Worm (Caenorhabditis elegans) whole organism, L4 larva: ENCODE results near the gene R08C7.5.

ENCODE experiments used
- F26F4.8 ChIP-seq: fragments of 200-800 bp; sonication (Bioruptor generic); conservative IDR thresholded peaks from 2 replicates; pipeline ENCODE4 v1.3.6; 2022; ENCODE audit warnings: missing genetic modification characterization, missing compliant biosample characterization
- F37D6.2 ChIP-seq: sonication (generic microtip); optimal IDR thresholded peaks from 2 replicates; lab custom pipeline; 2016; ENCODE audit warnings: mild to moderate bottlenecking, missing genetic modification characterization, missing compliant biosample characterization
- F44E2.7 ChIP-seq: fragments of 200-800 bp; sonication (Bioruptor generic); IDR thresholded peaks from 2 replicates; pipeline ENCODE4 v2.1.2; 2022; ENCODE audit warnings: missing genetic modification characterization, missing compliant biosample characterization
- R02D3.7 ChIP-seq: fragments of 150-350 bp; sonication (generic microtip); optimal IDR thresholded peaks from 3 replicates; lab custom pipeline; 2014; ENCODE audit warnings: missing biosample characterization, missing genetic modification characterization
- Y105C5A.15 ChIP-seq: fragments of 200-800 bp; sonication (Bioruptor generic); IDR thresholded peaks from 2 replicates; pipeline ENCODE4 v1.3.6; 2022; ENCODE audit warnings: missing genetic modification characterization, missing compliant biosample characterization
- Y48G9A.11 ChIP-seq: fragments of 200-800 bp; sonication (Bioruptor generic); IDR thresholded peaks from 2 replicates; pipeline ENCODE4 v1.3.6; 2022; ENCODE audit warnings: missing genetic modification reagents, missing genetic modification characterization, missing compliant biosample characterization
- ZK546.5 ChIP-seq, 2 experiments: sonication (generic microtip); optimal IDR thresholded peaks; 2 replicates each; lab custom pipeline; 2017; ENCODE audit warnings: missing biosample characterization in 2 of 2, missing genetic modification characterization in 2 of 2
- ama-1 ChIP-seq: fragments of 150-350 bp; optimal IDR thresholded peaks from 2 replicates; lab custom pipeline; 2014; ENCODE audit warnings: inconsistent platforms, mixed read lengths
- ceh-28 ChIP-seq: fragments of 150-350 bp; optimal IDR thresholded peaks from 2 replicates; lab custom pipeline; 2014; ENCODE audit warnings: missing biosample characterization, missing genetic modification reagents, missing genetic modification characterization
- ceh-62 ChIP-seq: sonication (generic microtip); optimal IDR thresholded peaks from 2 replicates; lab custom pipeline; 2017; ENCODE audit warnings: missing biosample characterization, missing genetic modification characterization
- ceh-82 ChIP-seq: sonication (generic microtip); optimal IDR thresholded peaks from 2 replicates; lab custom pipeline; 2017; ENCODE audit warnings: missing biosample characterization, missing genetic modification characterization
- ces-1 ChIP-seq: fragments of 150-350 bp; sonication (generic microtip); optimal IDR thresholded peaks from 4 replicates; lab custom pipeline; 2014; ENCODE audit warnings: missing biosample characterization, missing genetic modification reagents, missing genetic modification characterization
- cey-2 ChIP-seq: sonication (generic microtip); optimal IDR thresholded peaks from 3 replicates; lab custom pipeline; 2017; ENCODE audit warnings: missing genetic modification characterization, mild to moderate bottlenecking, missing compliant biosample characterization, antibody characterized with exemption, borderline replicate concordance; ENCODE audit not compliant: insufficient read depth
- ctbp-1 ChIP-seq: fragments of 200-800 bp; sonication (Bioruptor generic); IDR thresholded peaks from 2 replicates; pipeline ENCODE4 v1.3.6; 2022; ENCODE audit warnings: missing genetic modification reagents, missing genetic modification characterization, missing compliant biosample characterization
- daf-16 ChIP-seq, 3 experiments: sonication (generic microtip); optimal IDR thresholded peaks; 2 replicates each; lab custom pipeline; 2016 to 2017; ENCODE audit warnings: missing genetic modification characterization in 3 of 3, missing genetic modification reagents in 3 of 3, mild to moderate bottlenecking in 2 of 3, missing compliant biosample characterization in 2 of 3, missing biosample characterization in 1 of 3, moderate library complexity in 1 of 3
- daf-19 ChIP-seq: fragments of 200-800 bp; sonication (Bioruptor generic); conservative IDR thresholded peaks from 2 replicates; pipeline ENCODE4 v1.3.6; 2022; ENCODE audit warnings: missing genetic modification characterization, missing compliant biosample characterization
- daf-8 ChIP-seq: fragments of 200-800 bp; sonication (Bioruptor generic); IDR thresholded peaks from 2 replicates; pipeline ENCODE4 v1.3.6; 2022; ENCODE audit warnings: missing genetic modification characterization, missing compliant biosample characterization
- dmd-8 ChIP-seq: fragments of 200-800 bp; sonication (Bioruptor generic); IDR thresholded peaks from 2 replicates; pipeline ENCODE4 v1.3.6; 2022; ENCODE audit warnings: missing genetic modification characterization, missing compliant biosample characterization
- dmd-9 ChIP-seq: fragments of 200-800 bp; sonication (Bioruptor generic); IDR thresholded peaks from 2 replicates; pipeline ENCODE4 v1.3.6; 2022; ENCODE audit warnings: missing genetic modification reagents, missing genetic modification characterization, missing compliant biosample characterization
- duxl-1 ChIP-seq: sonication (generic microtip); optimal IDR thresholded peaks from 2 replicates; lab custom pipeline; 2016; ENCODE audit warnings: mild to moderate bottlenecking, missing genetic modification characterization, moderate library complexity, missing compliant biosample characterization; ENCODE audit not compliant: poor library complexity
- dve-1 ChIP-seq: sonication (generic microtip); optimal IDR thresholded peaks from 2 replicates; lab custom pipeline; 2017; ENCODE audit warnings: antibody characterized with exemption, mild to moderate bottlenecking, missing genetic modification characterization, missing compliant biosample characterization; ENCODE audit not compliant: insufficient read depth
- egl-43 ChIP-seq: fragments of 200-800 bp; sonication (Bioruptor generic); IDR thresholded peaks from 2 replicates; pipeline ENCODE4 v1.3.6; 2022; ENCODE audit warnings: missing genetic modification reagents, missing genetic modification characterization, missing compliant biosample characterization
- fos-1 ChIP-seq: fragments of 150-350 bp; optimal IDR thresholded peaks from 2 replicates; lab custom pipeline; 2014; ENCODE audit warnings: missing biosample characterization, missing genetic modification characterization
- lim-7 ChIP-seq: fragments of 200-800 bp; sonication (Bioruptor generic); IDR thresholded peaks from 2 replicates; pipeline ENCODE4 v1.3.6; 2022; ENCODE audit warnings: missing genetic modification characterization, missing compliant biosample characterization
- lin-29 ChIP-seq: fragments of 200-800 bp; sonication (Bioruptor generic); IDR thresholded peaks from 2 replicates; pipeline ENCODE4 v1.3.6; 2022; ENCODE audit warnings: missing genetic modification reagents, missing genetic modification characterization, missing compliant biosample characterization
- lir-3 ChIP-seq: sonication (generic microtip); optimal IDR thresholded peaks from 2 replicates; lab custom pipeline; 2016; ENCODE audit warnings: mild to moderate bottlenecking, missing genetic modification characterization, missing compliant biosample characterization
- madf-9 ChIP-seq: fragments of 200-800 bp; sonication (Bioruptor generic); conservative IDR thresholded peaks from 2 replicates; pipeline ENCODE4 v1.3.6; 2022; ENCODE audit warnings: missing genetic modification reagents, missing genetic modification characterization, missing compliant biosample characterization
- mes-2 ChIP-seq: sonication (generic microtip); optimal IDR thresholded peaks from 2 replicates; lab custom pipeline; 2016; ENCODE audit warnings: missing genotype, mild to moderate bottlenecking, missing genetic modification characterization, missing compliant biosample characterization; ENCODE audit not compliant: poor library complexity, severe bottlenecking
- mxl-2 ChIP-seq: fragments of 200-800 bp; sonication (Bioruptor generic); conservative IDR thresholded peaks from 2 replicates; pipeline ENCODE4 v1.3.6; 2022; ENCODE audit warnings: missing genetic modification reagents, missing genetic modification characterization, missing compliant biosample characterization
- mxl-3 ChIP-seq: fragments of 200-800 bp; sonication (Bioruptor generic); optimal IDR thresholded peaks from 2 replicates; lab custom pipeline; 2018; ENCODE audit warnings: mild to moderate bottlenecking, missing genetic modification characterization, missing compliant biosample characterization
- nhr-102 ChIP-seq: sonication (generic microtip); optimal IDR thresholded peaks from 2 replicates; lab custom pipeline; 2016; ENCODE audit warnings: mild to moderate bottlenecking, missing genetic modification characterization, moderate library complexity, missing compliant biosample characterization
- nhr-11 ChIP-seq: fragments of 150-350 bp; optimal IDR thresholded peaks from 2 replicates; lab custom pipeline; 2014; ENCODE audit warnings: missing biosample characterization, missing genetic modification characterization
- nhr-25 ChIP-seq: sonication (generic microtip); optimal IDR thresholded peaks from 2 replicates; lab custom pipeline; 2017; ENCODE audit warnings: missing genetic modification characterization, mild to moderate bottlenecking, missing compliant biosample characterization, antibody characterized with exemption, moderate library complexity, borderline replicate concordance; ENCODE audit not compliant: insufficient read depth
- nhr-41 ChIP-seq: fragments of 200-800 bp; sonication (Bioruptor generic); IDR thresholded peaks from 2 replicates; pipeline ENCODE4 v1.3.6; 2022; ENCODE audit warnings: missing genetic modification reagents, missing genetic modification characterization, missing compliant biosample characterization
- nhr-42 ChIP-seq: fragments of 200-800 bp; sonication (Bioruptor generic); IDR thresholded peaks from 2 replicates; pipeline ENCODE4 v1.3.6; 2022; ENCODE audit warnings: missing genetic modification characterization, missing compliant biosample characterization
- nhr-6 ChIP-seq: fragments of 150-350 bp; optimal IDR thresholded peaks from 2 replicates; lab custom pipeline; 2014; ENCODE audit warnings: missing biosample characterization, missing genetic modification characterization
- nhr-76 ChIP-seq: fragments of 150-350 bp; optimal IDR thresholded peaks from 2 replicates; lab custom pipeline; 2014; ENCODE audit warnings: missing biosample characterization, missing genetic modification characterization
- nhr-77 ChIP-seq: fragments of 150-350 bp; optimal IDR thresholded peaks from 2 replicates; lab custom pipeline; 2014; ENCODE audit warnings: missing biosample characterization, missing genetic modification characterization
- pha-4 ChIP-seq, 2 experiments: fragments of 150-350 bp in 1 of 2; fragments of 200-800 bp in 1 of 2; sonication (Bioruptor generic) in 1 of 2; IDR thresholded peaks in 1 of 2; optimal IDR thresholded peaks in 1 of 2; 2 replicates each; pipeline versions ENCODE4 v1.3.6 to Lab custom; 2014 to 2022; ENCODE audit warnings: missing genetic modification characterization in 2 of 2, missing genetic modification reagents in 2 of 2, missing biosample characterization in 1 of 2, missing compliant biosample characterization in 1 of 2
- rbr-2 ChIP-seq: sonication (generic microtip); optimal IDR thresholded peaks from 2 replicates; lab custom pipeline; 2016; ENCODE audit warnings: missing genotype, missing genetic modification characterization, missing compliant biosample characterization
- set-16 ChIP-seq: fragments of 200-800 bp; sonication (Bioruptor generic); IDR thresholded peaks from 2 replicates; pipeline ENCODE4 v1.3.6; 2022; ENCODE audit warnings: missing genetic modification reagents, missing genetic modification characterization, missing compliant biosample characterization
- snpc-1.2 ChIP-seq: fragments of 200-800 bp; sonication (Bioruptor generic); IDR thresholded peaks from 2 replicates; pipeline ENCODE4 v1.3.6; 2022; ENCODE audit warnings: missing genetic modification reagents, missing genetic modification characterization, missing compliant biosample characterization
- snpc-4 ChIP-seq: fragments of 150-350 bp; optimal IDR thresholded peaks from 2 replicates; lab custom pipeline; 2014; ENCODE audit warnings: missing biosample characterization, missing genetic modification characterization
- tra-1 ChIP-seq: fragments of 200-800 bp; sonication (Bioruptor generic); IDR thresholded peaks from 2 replicates; pipeline ENCODE4 v1.3.6; 2022; ENCODE audit warnings: missing genetic modification reagents, missing genetic modification characterization, missing compliant biosample characterization
- unc-62 ChIP-seq, 3 experiments: fragments of 150-350 bp in 1 of 3; sonication (generic microtip); optimal IDR thresholded peaks in 2 of 3; peaks in 1 of 3; 1 replicate in 1 of 3; 2 replicates in 2 of 3; lab custom pipeline; 2014 to 2017; ENCODE audit warnings: missing biosample characterization in 3 of 3, missing genetic modification characterization in 3 of 3, missing genetic modification reagents in 3 of 3, missing genotype in 1 of 3
- zip-11 ChIP-seq: fragments of 200-800 bp; sonication (Bioruptor generic); IDR thresholded peaks from 2 replicates; pipeline ENCODE4 v1.3.6; 2022; ENCODE audit warnings: missing genetic modification characterization, missing compliant biosample characterization
- zip-2 ChIP-seq: fragments of 150-350 bp; optimal IDR thresholded peaks from 2 replicates; lab custom pipeline; 2014; ENCODE audit warnings: missing biosample characterization, missing genetic modification characterization
- ztf-7 ChIP-seq: fragments of 150-350 bp; optimal IDR thresholded peaks from 2 replicates; lab custom pipeline; 2014; ENCODE audit warnings: missing biosample characterization, missing genetic modification characterization

The R08C7.5 gene

DNA sequence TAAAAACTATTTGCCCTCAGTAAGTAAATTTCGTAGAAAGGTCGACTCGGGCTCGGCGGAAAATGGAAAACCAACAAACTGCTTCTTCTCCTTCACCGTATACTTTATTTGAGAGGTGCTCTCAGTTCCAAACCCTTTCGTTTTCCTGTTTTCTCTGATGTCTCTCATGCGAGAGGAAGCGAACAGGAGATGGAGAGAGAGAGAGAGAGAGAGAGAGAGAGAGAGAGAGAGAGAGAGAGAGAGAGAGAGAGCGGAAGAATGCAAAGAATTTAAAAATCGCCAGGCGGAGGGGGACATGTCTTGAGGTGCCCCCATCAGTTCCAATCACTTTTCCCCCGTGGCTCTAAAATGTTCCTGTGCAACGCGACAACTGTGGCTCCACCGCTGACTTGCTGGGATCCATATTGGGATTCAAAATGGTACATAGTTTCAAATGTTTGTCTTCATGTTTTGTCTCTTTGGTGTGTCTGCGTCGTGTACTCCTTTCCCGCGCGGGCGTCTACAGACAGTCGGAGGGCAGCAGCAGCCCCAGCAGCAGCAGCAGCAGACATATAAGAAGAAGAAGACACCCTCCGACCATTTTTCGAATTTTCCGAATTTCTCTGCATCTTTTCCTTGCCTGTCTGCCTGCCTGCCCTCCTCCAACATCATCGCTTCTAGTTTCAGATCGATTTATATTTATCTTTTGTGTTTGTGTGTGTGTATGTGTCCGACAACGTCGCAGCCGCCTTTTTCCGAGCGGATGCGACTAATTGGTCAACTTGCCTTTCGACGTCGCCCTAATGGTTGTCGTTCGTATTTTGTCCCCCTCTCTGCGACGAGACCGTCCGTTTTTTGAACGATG lies 24.5 kb downstream of the R08C7.5 start, which contains the start of gene R08C7.11 (continued):
- TF ChIP-seq mxl-2 (GFP tag; lab: Robert Waterston, UW) (no peak), dve-1 (tag; lab: Kevin White, UChicago) (peak; percentile 21), nhr-76 (tag; lab: Kevin White, UChicago) (no peak), mes-2 (tag; lab: Kevin White, UChicago) (peak; percentile 37), dmd-8 (GFP tag; lab: Robert Waterston, UW) (no peak), zip-2 (no peak), lir-3 (no peak), ztf-7 (tag; lab: Kevin White, UChicago) (no peak), madf-9 (GFP tag; lab: Robert Waterston, UW) (no peak), dmd-9 (GFP tag; lab: Robert Waterston, UW) (no peak), fos-1 (tag; lab: Kevin White, UChicago) (no peak), nhr-11 (tag; lab: Kevin White, UChicago) (no peak), daf-8 (GFP tag; lab: Robert Waterston, UW) (no peak), ctbp-1 (GFP tag; lab: Robert Waterston, UW) (no peak), F37D6.2 (tag; lab: Kevin White, UChicago) (no peak), duxl-1 (no peak), nhr-25 (tag; lab: Kevin White, UChicago) (no peak), nhr-102 (tag; lab: Kevin White, UChicago) (no peak), ama-1 (lab: Kevin White, UChicago) (no peak), egl-43 (GFP tag; lab: Robert Waterston, UW) (no peak), ceh-62 (no peak), tra-1 (GFP tag; lab: Robert Waterston, UW) (no peak), lin-29 (GFP tag; lab: Robert Waterston, UW) (no peak), unc-62 (GFP tag; optimal IDR thresholded peaks at IDR 0.05 in 1 of 2; lab: Kevin White, UChicago) (peak in 1 of 2 experiments; percentile 96), unc-62 (tag; optimal IDR thresholded peaks at IDR 0.05; lab: Kevin White, UChicago) (no peak), pha-4 (GFP tag; IDR thresholded peaks at IDR 0.05; lab: Robert Waterston, UW) (peak; percentile 24; the same call in 1 of the 2 replicates), pha-4 (tag; optimal IDR thresholded peaks at IDR 0.05; lab: Kevin White, UChicago) (no peak), ces-1 (GFP tag; lab: Kevin White, UChicago) (no peak), mxl-3 (peak; percentile 40), ceh-82 (tag; lab: Kevin White, UChicago) (no peak), zip-11 (no peak), nhr-6 (tag; lab: Kevin White, UChicago) (no peak), ceh-28 (tag; lab: Kevin White, UChicago) (peak; percentile 32), daf-19 (GFP tag; lab: Robert Waterston, UW) (no peak), nhr-42 (no peak), nhr-77 (no peak), Y48G9A.11 (GFP tag; lab: Robert Waterston, UW) (no peak), Y105C5A.15 (GFP tag; lab: Robert Waterston, UW) (no peak), F44E2.7 (no peak), snpc-4 (tag; lab: Kevin White, UChicago) (no peak), rbr-2 (tag; lab: Kevin White, UChicago) (no peak), nhr-41 (no peak), daf-16 (GFP tag; optimal IDR thresholded peaks at IDR 0.05; lab: Kevin White, UChicago) (no peak), daf-16 (tag; optimal IDR thresholded peaks at IDR 0.05; lab: Kevin White, UChicago) (peak; percentile 5), ZK546.5 (tag; optimal IDR thresholded peaks at IDR 0.05; lab: Kevin White, UChicago) (no peak), F26F4.8 (GFP tag; lab: Robert Waterston, UW) (no peak), R02D3.7 (tag; lab: Kevin White, UChicago) (no peak), lim-7 (GFP tag; lab: Robert Waterston, UW) (no peak), snpc-1.2 (no peak), cey-2 (tag; lab: Kevin White, UChicago) (no peak), set-16 (GFP tag; lab: Robert Waterston, UW) (peak; percentile 75)
